Fruit fly (Drosophila melanogaster) whole organism, pupa: ENCODE data around the gene CG13613.

ENCODE experiments used
- CG10348 ChIP-seq: fragments of 200-800 bp; sonication (Bioruptor generic); IDR thresholded peaks from 2 replicates; pipeline ENCODE4 v1.3.6; 2022; ENCODE audit warnings: missing biosample characterization, missing genetic modification characterization
- CG12605 ChIP-seq: fragments of 200-800 bp; sonication (Bioruptor generic); IDR thresholded peaks from 2 replicates; pipeline ENCODE4 v1.3.6; 2022; ENCODE audit warnings: missing biosample characterization, missing genetic modification characterization
- CG13204 ChIP-seq: fragments of 200-800 bp; sonication (Bioruptor generic); optimal IDR thresholded peaks from 2 replicates; lab custom pipeline; 2018; ENCODE audit warnings: missing biosample characterization, mild to moderate bottlenecking, missing genetic modification characterization, moderate library complexity
- CG14655 ChIP-seq: fragments of 200-800 bp; sonication (Bioruptor generic); optimal IDR thresholded peaks from 3 replicates; lab custom pipeline; 2017; ENCODE audit warnings: mild to moderate bottlenecking, missing biosample characterization, missing genetic modification reagents, missing genetic modification characterization
- CG15710 ChIP-seq: fragments of 200-800 bp; sonication (Bioruptor generic); optimal IDR thresholded peaks from 2 replicates; lab custom pipeline; 2018; ENCODE audit warnings: missing biosample characterization, mild to moderate bottlenecking, missing genetic modification characterization, moderate library complexity
- CG17806 ChIP-seq: fragments of 200-800 bp; sonication (Bioruptor generic); optimal IDR thresholded peaks from 2 replicates; lab custom pipeline; 2018; ENCODE audit warnings: missing biosample characterization, mild to moderate bottlenecking, missing genetic modification characterization, moderate library complexity
- CG32121 ChIP-seq: fragments of 200-800 bp; sonication (Bioruptor generic); IDR thresholded peaks from 2 replicates; pipeline ENCODE4 v1.3.6; 2022; ENCODE audit warnings: missing biosample characterization, missing genetic modification characterization
- CG34367 ChIP-seq: fragments of 200-800 bp; sonication (Bioruptor generic); optimal IDR thresholded peaks from 2 replicates; lab custom pipeline; 2018; ENCODE audit warnings: missing biosample characterization, mild to moderate bottlenecking, missing genetic modification characterization
- CG4496 ChIP-seq: fragments of 200-800 bp; sonication (Bioruptor generic); IDR thresholded peaks from 3 replicates; pipeline ENCODE4 v1.3.6; 2022; ENCODE audit warnings: missing biosample characterization, missing genetic modification characterization
- CG8159 ChIP-seq: fragments of 200-800 bp; sonication (Bioruptor generic); optimal IDR thresholded peaks from 3 replicates; lab custom pipeline; 2018; ENCODE audit warnings: missing biosample characterization, mild to moderate bottlenecking, missing genetic modification characterization, moderate library complexity
- CG8301 ChIP-seq: fragments of 200-800 bp; sonication (Bioruptor generic); optimal IDR thresholded peaks from 2 replicates; lab custom pipeline; 2018; ENCODE audit warnings: missing biosample characterization, mild to moderate bottlenecking, missing genetic modification characterization
- CG9948 ChIP-seq: fragments of 200-800 bp; sonication (Bioruptor generic); optimal IDR thresholded peaks from 2 replicates; lab custom pipeline; 2018; ENCODE audit warnings: missing biosample characterization, mild to moderate bottlenecking, missing genetic modification characterization, moderate library complexity
- D1 ChIP-seq: fragments of 200-800 bp; sonication (Bioruptor generic); optimal IDR thresholded peaks from 2 replicates; lab custom pipeline; 2018; ENCODE audit warnings: missing biosample characterization, mild to moderate bottlenecking, missing genetic modification characterization, moderate library complexity
- EcR ChIP-seq: fragments of 200-800 bp; sonication (Bioruptor generic); optimal IDR thresholded peaks from 3 replicates; lab custom pipeline; 2019; ENCODE audit warnings: missing biosample characterization, missing genetic modification characterization, mild to moderate bottlenecking, moderate library complexity, missing genetic modification reagents
- Ets98B ChIP-seq: fragments of 200-800 bp; sonication (Bioruptor generic); IDR thresholded peaks from 2 replicates; pipeline ENCODE4 v1.3.6; 2022; ENCODE audit warnings: missing biosample characterization, missing genetic modification characterization
- Pif1A ChIP-seq: fragments of 200-800 bp; sonication (Bioruptor generic); optimal IDR thresholded peaks from 3 replicates; lab custom pipeline; 2016; ENCODE audit warnings: missing biosample characterization, missing genetic modification characterization
- Pif1B ChIP-seq: fragments of 200-800 bp; sonication (Bioruptor generic); optimal IDR thresholded peaks from 3 replicates; lab custom pipeline; 2016; ENCODE audit warnings: missing biosample characterization, missing genetic modification characterization
- Snoo ChIP-seq: fragments of 200-800 bp; sonication (Bioruptor generic); optimal IDR thresholded peaks from 3 replicates; lab custom pipeline; 2017; ENCODE audit warnings: missing biosample characterization, mild to moderate bottlenecking, missing genetic modification characterization, inconsistent platforms
- fd96Ca ChIP-seq: fragments of 200-800 bp; sonication (Bioruptor generic); IDR thresholded peaks from 3 replicates; pipeline ENCODE4 v1.3.6; 2022; ENCODE audit warnings: missing biosample characterization, missing genetic modification characterization
- gl ChIP-seq: fragments of 200-800 bp; sonication (Bioruptor generic); optimal IDR thresholded peaks from 2 replicates; lab custom pipeline; 2018; ENCODE audit warnings: missing biosample characterization, mild to moderate bottlenecking, missing genetic modification characterization
- rn ChIP-seq: fragments of 200-800 bp; sonication (Bioruptor generic); IDR thresholded peaks from 2 replicates; pipeline ENCODE4 v1.3.6; 2022; ENCODE audit warnings: missing biosample characterization, missing genetic modification characterization

The CG13613 gene

dm6 chr3R:24364880-24365604 lies at the start of gene CG13613, which contains the start of gene CG17784:
Gene CG13613, plus strand, starts transcription at chr3R:24365554.
Gene CG17784, minus strand, starts transcription at chr3R:24364980.
- TF ChIP-seq CG32121 (GFP tag; lab: Robert Waterston, UW) (no peak), CG17806 (tag; lab: Kevin White, UChicago) (no peak), CG15710 (tag; lab: Kevin White, UChicago) (no peak), Pif1A (GFP tag; lab: Kevin White, UChicago) (no peak), Snoo (tag; lab: Kevin White, UChicago) (no peak), CG13204 (no peak), CG8301 (no peak), CG9948 (tag; lab: Kevin White, UChicago) (no peak), rn (GFP tag; lab: Robert Waterston, UW) (no peak)

dm6 chr3R:24318217-24319082 lies 46.9 kb upstream of the CG13613 start, which contains the start of the genes Nab2 and BRWD3:
Gene Nab2, minus strand, starts transcription at chr3R:24318419.
Gene BRWD3, plus strand, starts transcription at chr3R:24319000.
- no peak for TF ChIP-seq CG13204
- no peak for TF ChIP-seq CG10348 (GFP tag; lab: Robert Waterston, UW)
- no peak for TF ChIP-seq Pif1B
- 0 out of 3 replicates have a peak, but pooled peaks have one; percentile 8 for TF ChIP-seq CG4496 (GFP tag; lab: Robert Waterston, UW)
- peak; percentile 21; the same call in 1 of the 3 replicates for TF ChIP-seq fd96Ca
- TF ChIP-seq Ets98B (GFP tag; lab: Robert Waterston, UW) = no peak; the same call in none of the 2 replicates
- no peak for TF ChIP-seq gl (tag; lab: Kevin White, UChicago)
- no peak for TF ChIP-seq Snoo (tag; lab: Kevin White, UChicago)
- TF ChIP-seq CG12605 (GFP tag; lab: Robert Waterston, UW) = peak; percentile 8; the same call in 1 of the 2 replicates
- no peak for TF ChIP-seq Pif1A (GFP tag; lab: Kevin White, UChicago)
- TF ChIP-seq CG9948 (tag; lab: Kevin White, UChicago) = no peak
- TF ChIP-seq CG32121 (GFP tag; lab: Robert Waterston, UW) = 0 out of 2 replicates have a peak, but pooled peaks have one; percentile 50
- no peak for TF ChIP-seq CG8301
- peak; percentile 20; the same call in 1 of the 2 replicates for TF ChIP-seq rn (GFP tag; lab: Robert Waterston, UW)
- TF ChIP-seq CG15710 (tag; lab: Kevin White, UChicago) = no peak
- TF ChIP-seq CG14655 (GFP tag; lab: Kevin White, UChicago) = no peak
- no peak for TF ChIP-seq EcR (GFP tag; lab: Kevin White, UChicago)
- no peak for TF ChIP-seq CG34367
- no peak for TF ChIP-seq D1 (tag; lab: Kevin White, UChicago)
- peak; percentile 15 for TF ChIP-seq CG8159 (tag; lab: Kevin White, UChicago)
- TF ChIP-seq CG17806 (tag; lab: Kevin White, UChicago) = no peak

dm6 chr3R:24319083-24319381 lies 46.3 kb upstream of the CG13613 start:
- no peak for TF ChIP-seq Ets98B (GFP tag; lab: Robert Waterston, UW)
- TF ChIP-seq rn (GFP tag; lab: Robert Waterston, UW) = no peak

dm6 chr3R:24319632-24320341 lies 45.6 kb upstream of the CG13613 start:
- TF ChIP-seq rn (GFP tag; lab: Robert Waterston, UW) (no peak), EcR (GFP tag; lab: Kevin White, UChicago) (peak; percentile 71), CG32121 (GFP tag; lab: Robert Waterston, UW) (no peak), CG15710 (tag; lab: Kevin White, UChicago) (peak; percentile 9), CG8159 (tag; lab: Kevin White, UChicago) (no peak), CG12605 (GFP tag; lab: Robert Waterston, UW) (peak; percentile 32; the same call in 1 of the 2 replicates), gl (tag; lab: Kevin White, UChicago) (peak; percentile 39), CG10348 (GFP tag; lab: Robert Waterston, UW) (no peak), CG13204 (no peak), Ets98B (GFP tag; lab: Robert Waterston, UW) (0 out of 2 replicates have a peak, but pooled peaks have one; percentile 6), CG4496 (GFP tag; lab: Robert Waterston, UW) (0 out of 3 replicates have a peak, but pooled peaks have one; percentile 15)

- TF ChIP-seq Pif1A (GFP tag; lab: Kevin White, UChicago) (no peak), Ets98B (GFP tag; lab: Robert Waterston, UW) (peak; percentile 12; the same call in 1 of the 2 replicates)
Observed at dm6 chr3R:24320342-24320711, 45.0 kb upstream of the CG13613 start.
